Worm (Caenorhabditis elegans): ENCODE measurements around the gene str-32.

The str-32 gene

ce11 chrV:4891305-4891704 lies 10.0 kb upstream of the str-32 start (continued):
- TF ChIP-seq pat-9 (tag; optimal IDR thresholded peaks at IDR 0.05) (no peak), ceh-18 (tag; optimal IDR thresholded peaks at IDR 0.05) (no peak)

ce11 chrV:4890781-4891180 lies 9.5 kb upstream of the str-32 start:
- TF ChIP-seq C08G9.2 (tag; optimal IDR thresholded peaks at IDR 0.05) (no peak), dve-1 (tag; optimal IDR thresholded peaks at IDR 0.05) (no peak), tbx-2 (tag; optimal IDR thresholded peaks at IDR 0.05) (no peak), pat-9 (tag; optimal IDR thresholded peaks at IDR 0.05) (no peak)

DNA sequence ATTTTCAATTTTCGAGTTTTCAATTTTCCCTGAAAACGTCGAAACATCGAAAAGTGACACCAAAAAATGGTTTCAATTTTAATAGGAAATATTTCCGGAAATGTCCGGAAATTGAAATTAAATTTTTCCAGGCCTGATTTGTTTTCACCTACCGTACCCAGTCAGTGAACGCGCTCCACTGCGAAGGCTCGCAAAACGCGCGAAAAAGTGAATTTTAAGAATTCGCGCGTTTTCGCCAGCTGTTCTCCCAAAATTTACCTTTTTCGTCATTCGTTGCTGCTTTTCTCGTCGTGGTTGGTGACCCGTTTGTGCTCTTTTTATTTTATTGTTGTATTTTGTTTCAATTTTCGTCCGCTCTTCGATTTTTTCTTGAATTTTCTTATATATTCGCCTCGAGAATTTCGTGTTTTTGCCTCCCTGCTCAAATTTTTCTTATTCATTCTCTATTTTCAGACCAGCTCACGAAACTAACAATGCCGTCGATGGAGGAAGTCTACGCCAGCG lies 8.8 kb upstream of the str-32 start, which contains the start of gene T19H12.2:
Gene T19H12.2 (plus strand): TSS at position 454 of the 504 bp plus-strand sequence.
- TF ChIP-seq syd-9 (tag; optimal IDR thresholded peaks at IDR 0.05) (no peak), ref-2 (tag; optimal IDR thresholded peaks at IDR 0.05) (no peak), lin-11 (tag; optimal IDR thresholded peaks at IDR 0.05) (no peak), ahr-1 (tag; optimal IDR thresholded peaks at IDR 0.05) (no peak), ceh-14 (tag; optimal IDR thresholded peaks at IDR 0.05) (no peak)

DNA sequence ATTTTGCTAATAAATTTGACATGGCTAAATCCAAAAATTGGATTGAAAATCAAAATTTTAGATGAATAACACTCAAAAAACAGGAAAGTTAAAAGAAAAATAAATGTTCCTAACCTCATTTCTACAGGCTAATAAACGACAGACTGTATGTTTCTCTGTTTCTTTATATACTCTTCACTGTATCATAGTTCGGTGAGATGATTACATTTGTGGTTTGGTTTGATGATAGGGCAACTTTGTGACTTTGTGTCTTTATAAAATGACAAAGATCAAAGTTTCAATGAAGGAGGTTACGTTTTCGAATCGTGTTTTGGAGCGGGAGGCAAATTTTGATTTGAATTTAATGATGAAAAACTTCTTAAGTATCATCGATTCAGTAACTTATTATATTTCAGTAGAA lies 8.2 kb upstream of the str-32 start, which contains the start of gene ugt-12:
Gene ugt-12 (minus strand): TSS at position 153 of the 400 bp plus-strand sequence.
- TF ChIP-seq ceh-22 (tag; optimal IDR thresholded peaks at IDR 0.05) (no peak), T23F11.4 (GFP tag; optimal IDR thresholded peaks at IDR 0.05) (no peak), C38D4.7 (GFP tag; optimal IDR thresholded peaks at IDR 0.05) (no peak), ahr-1 (tag; optimal IDR thresholded peaks at IDR 0.05) (no peak), fkh-6 (tag; optimal IDR thresholded peaks at IDR 0.05) (no peak), hlh-30 (tag; optimal IDR thresholded peaks at IDR 0.05; ENCODE audit: insufficient read depth) (no peak), pha-4 (tag; optimal IDR thresholded peaks at IDR 0.05) (no peak), C08G9.2 (tag; optimal IDR thresholded peaks at IDR 0.05) (no peak), nhr-232 (tag; optimal IDR thresholded peaks at IDR 0.05) (no peak), unc-55 (GFP tag; optimal IDR thresholded peaks at IDR 0.05) (no peak), madf-2 (tag; optimal IDR thresholded peaks at IDR 0.05) (no peak)

DNA sequence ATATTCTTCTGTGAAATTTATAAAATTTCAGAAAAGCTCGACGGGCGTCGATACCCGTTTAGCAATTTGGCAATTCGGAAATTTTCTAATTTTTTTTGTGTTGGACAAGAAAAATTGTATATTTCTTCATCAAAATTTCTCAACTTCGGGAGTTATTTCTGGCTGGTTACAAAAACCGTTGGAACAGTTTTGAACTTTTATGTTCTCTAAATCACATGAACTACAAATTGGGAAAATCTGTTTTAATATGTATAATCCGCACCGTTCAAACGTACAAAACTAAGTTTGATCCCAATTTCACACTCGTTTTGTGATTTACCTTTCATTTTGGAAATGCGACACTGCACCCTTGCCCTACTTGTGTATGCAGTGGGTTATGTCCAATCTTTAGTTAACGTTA lies 4.1 kb upstream of the str-32 start, which contains the start of gene T19H12.3:
Gene T19H12.3 (plus strand): TSS at position 301 of the 400 bp plus-strand sequence.
- TF ChIP-seq Y22D7AL.16 (tag; optimal IDR thresholded peaks at IDR 0.05), result no peak
- no peak for TF ChIP-seq rnt-1 (tag; optimal IDR thresholded peaks at IDR 0.05)
- no peak for TF ChIP-seq tbx-2 (tag; optimal IDR thresholded peaks at IDR 0.05)
- no peak for TF ChIP-seq K09A11.1 (tag; optimal IDR thresholded peaks at IDR 0.05; ENCODE audit: insufficient read depth)
- TF ChIP-seq nfya-1 (tag; optimal IDR thresholded peaks at IDR 0.05), result no peak
- no peak for TF ChIP-seq nhr-232 (tag; optimal IDR thresholded peaks at IDR 0.05)
- TF ChIP-seq T23F11.4 (GFP tag; optimal IDR thresholded peaks at IDR 0.05), result no peak
- no peak for TF ChIP-seq pat-9 (tag; optimal IDR thresholded peaks at IDR 0.05)
- TF ChIP-seq sox-2 (GFP tag; IDR thresholded peaks at IDR 0.05), result no peak
- no peak for TF ChIP-seq tbx-7 (tag; optimal IDR thresholded peaks at IDR 0.05)
- TF ChIP-seq ceh-2 (tag; optimal IDR thresholded peaks at IDR 0.05), result no peak
- no peak for TF ChIP-seq pha-4 (tag; optimal IDR thresholded peaks at IDR 0.05)
- no peak for TF ChIP-seq che-1 (tag; optimal IDR thresholded peaks at IDR 0.05)
- TF ChIP-seq sdc-2 (tag; optimal IDR thresholded peaks at IDR 0.05), result no peak

- TF ChIP-seq unc-55 (GFP tag; optimal IDR thresholded peaks at IDR 0.05) (no peak), pqm-1 (tag; optimal IDR thresholded peaks at IDR 0.05) (no peak), sdc-2 (tag; optimal IDR thresholded peaks at IDR 0.05) (no peak), odd-2 (tag; optimal IDR thresholded peaks at IDR 0.05) (no peak), nhr-232 (tag; optimal IDR thresholded peaks at IDR 0.05) (no peak), hlh-6 (tag; optimal IDR thresholded peaks at IDR 0.05) (no peak), ceh-31 (tag; optimal IDR thresholded peaks at IDR 0.05) (no peak), ref-2 (tag; optimal IDR thresholded peaks at IDR 0.05) (no peak), pros-1 (tag; optimal IDR thresholded peaks at IDR 0.05) (no peak), tbx-7 (tag; optimal IDR thresholded peaks at IDR 0.05) (no peak), sox-2 (GFP tag; IDR thresholded peaks at IDR 0.05) (no peak), gmeb-2 (tag; optimal IDR thresholded peaks at IDR 0.05) (no peak), mec-3 (tag; optimal IDR thresholded peaks at IDR 0.05; ENCODE audit: borderline replicate concordance) (no peak), nfya-1 (tag; optimal IDR thresholded peaks at IDR 0.05) (no peak), hlh-30 (tag; optimal IDR thresholded peaks at IDR 0.05; ENCODE audit: insufficient read depth) (no peak), Y22D7AL.16 (tag; optimal IDR thresholded peaks at IDR 0.05) (no peak), rnt-1 (tag; optimal IDR thresholded peaks at IDR 0.05) (no peak), hlh-8 (tag; optimal IDR thresholded peaks at IDR 0.05) (no peak), ttx-3 (tag; optimal IDR thresholded peaks at IDR 0.05) (no peak), ceh-48 (tag; optimal IDR thresholded peaks at IDR 0.05) (no peak)
Observed at ce11 chrV:4884490-4884889, 3.2 kb upstream of the str-32 start, which contains the start of gene T19H12.12. Gene T19H12.12, plus strand, starts transcription at chrV:4884790.
